Fruit fly (Drosophila melanogaster): Measurements from ENCODE around the gene CG13048.

DNA sequence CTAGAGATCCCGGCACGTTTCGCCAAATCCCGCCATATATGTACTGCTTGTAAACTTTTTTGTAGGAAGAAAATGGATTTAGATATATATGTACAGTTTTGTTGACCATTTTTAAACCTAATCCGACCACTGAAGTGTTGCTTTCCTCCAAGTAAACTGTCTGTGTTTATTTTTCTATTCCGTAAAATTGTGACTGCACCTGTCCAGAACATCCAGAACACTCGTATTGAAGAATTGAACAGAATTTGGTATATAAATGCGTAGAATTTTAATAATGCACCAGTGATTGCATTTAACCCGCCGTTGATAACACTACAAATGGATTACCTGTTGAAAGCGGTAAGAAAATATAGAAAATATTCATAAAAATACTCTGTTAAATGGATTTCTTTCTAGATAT lies 20.3 kb upstream of the CG13048 start, which contains the start of gene CG43249:
- TF ChIP-seq CG8159 (tag; optimal IDR thresholded peaks at IDR 0.05) (no peak), CG13204 (GFP tag; optimal IDR thresholded peaks at IDR 0.05) (no peak), CG8301 (tag; optimal IDR thresholded peaks at IDR 0.05) (no peak), EcR (GFP tag; optimal IDR thresholded peaks at IDR 0.05) (no peak), Ets98B (GFP tag; IDR thresholded peaks at IDR 0.05) (no peak), rn (GFP tag; IDR thresholded peaks at IDR 0.05) (no peak), Snoo (tag; optimal IDR thresholded peaks at IDR 0.05) (no peak)
